Worm (Caenorhabditis elegans) whole organism, L3 larva: Measurements from ENCODE around the gene rpl-10.

Source experiments
- ama-1 ChIP-seq: fragments of 150-350 bp; optimal IDR thresholded peaks from 2 replicates; lab custom pipeline; 2018
- ceh-82 ChIP-seq: fragments of 150-350 bp; optimal IDR thresholded peaks from 2 replicates; lab custom pipeline; 2014; ENCODE audit warnings: missing biosample characterization, missing genetic modification characterization
- elt-1 ChIP-seq: fragments of 150-350 bp; optimal IDR thresholded peaks from 2 replicates; lab custom pipeline; 2014; ENCODE audit warnings: missing biosample characterization, missing genetic modification characterization
- fkh-10 ChIP-seq: sonication (generic microtip); optimal IDR thresholded peaks from 2 replicates; lab custom pipeline; 2017; ENCODE audit warnings: missing biosample characterization, missing genetic modification reagents, missing genetic modification characterization
- lin-39 ChIP-seq: fragments of 150-350 bp; optimal IDR thresholded peaks from 2 replicates; lab custom pipeline; 2018; ENCODE audit warnings: missing biosample characterization, missing genetic modification reagents, missing genetic modification characterization
- nhr-23 ChIP-seq: fragments of 150-350 bp; optimal IDR thresholded peaks from 2 replicates; lab custom pipeline; 2014; ENCODE audit warnings: missing biosample characterization, missing genetic modification reagents, missing genetic modification characterization
- nhr-28 ChIP-seq: fragments of 150-350 bp; optimal IDR thresholded peaks from 2 replicates; lab custom pipeline; 2014; ENCODE audit warnings: missing biosample characterization, missing genetic modification characterization
- nhr-76 ChIP-seq: fragments of 150-350 bp; sonication (generic microtip); optimal IDR thresholded peaks from 5 replicates; lab custom pipeline; 2014; ENCODE audit warnings: missing biosample characterization, missing genetic modification characterization
- skn-1 ChIP-seq: fragments of 150-350 bp; optimal IDR thresholded peaks from 2 replicates; lab custom pipeline; 2014; ENCODE audit warnings: missing biosample characterization, missing genetic modification characterization
- ztf-11 ChIP-seq: fragments of 150-350 bp; optimal IDR thresholded peaks from 2 replicates; lab custom pipeline; 2014; ENCODE audit warnings: missing biosample characterization, missing genetic modification characterization

DNA sequence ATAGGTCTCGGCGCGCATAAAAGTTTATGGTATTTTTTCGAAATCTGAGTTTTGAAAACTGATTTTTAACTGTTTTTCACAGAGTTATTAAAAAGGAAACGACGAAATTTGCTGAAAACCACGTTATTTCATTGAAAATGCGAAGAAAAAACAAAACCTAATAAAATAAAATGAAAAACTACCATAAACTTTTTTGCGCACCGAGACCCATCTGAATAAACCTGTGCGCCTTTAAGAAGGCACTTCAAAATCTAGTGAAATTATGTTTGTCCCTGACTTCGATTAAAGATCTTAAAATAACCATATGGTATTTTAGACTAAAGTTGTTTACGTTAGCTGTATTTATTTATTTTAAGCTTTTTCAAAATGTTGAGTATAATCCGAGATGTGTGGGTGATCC, 15.9 kb upstream of the rpl-10 start:
- no peak for TF ChIP-seq ceh-82 (tag; lab: Kevin White, UChicago)
- TF ChIP-seq elt-1 (tag; lab: Kevin White, UChicago): no peak
- no peak for TF ChIP-seq lin-39 (tag; lab: Kevin White, UChicago)
- TF ChIP-seq ama-1 (lab: Kevin White, UChicago): no peak
- no peak for TF ChIP-seq nhr-76
- TF ChIP-seq fkh-10 (GFP tag; lab: Kevin White, UChicago): no peak
- TF ChIP-seq nhr-28 (tag; lab: Kevin White, UChicago): no peak
- TF ChIP-seq ztf-11 (tag; lab: Kevin White, UChicago): no peak
- TF ChIP-seq nhr-23 (tag; lab: Kevin White, UChicago): no peak
- TF ChIP-seq skn-1: no peak
